Worm (Caenorhabditis elegans) whole organism, L4 larva: ENCODE results near the gene cwp-5.

Source experiments
- F26F4.8 ChIP-seq: fragments of 200-800 bp; sonication (Bioruptor generic); conservative IDR thresholded peaks from 2 replicates; pipeline ENCODE4 v1.3.6; 2022; ENCODE audit warnings: missing genetic modification characterization, missing compliant biosample characterization
- Y105C5A.15 ChIP-seq: fragments of 200-800 bp; sonication (Bioruptor generic); IDR thresholded peaks from 2 replicates; pipeline ENCODE4 v1.3.6; 2022; ENCODE audit warnings: missing genetic modification characterization, missing compliant biosample characterization
- ama-1 ChIP-seq: fragments of 150-350 bp; optimal IDR thresholded peaks from 2 replicates; lab custom pipeline; 2014; ENCODE audit warnings: inconsistent platforms, mixed read lengths
- ces-1 ChIP-seq: fragments of 150-350 bp; sonication (generic microtip); optimal IDR thresholded peaks from 4 replicates; lab custom pipeline; 2014; ENCODE audit warnings: missing biosample characterization, missing genetic modification reagents, missing genetic modification characterization
- daf-8 ChIP-seq: fragments of 200-800 bp; sonication (Bioruptor generic); IDR thresholded peaks from 2 replicates; pipeline ENCODE4 v1.3.6; 2022; ENCODE audit warnings: missing genetic modification characterization, missing compliant biosample characterization
- dmd-8 ChIP-seq: fragments of 200-800 bp; sonication (Bioruptor generic); IDR thresholded peaks from 2 replicates; pipeline ENCODE4 v1.3.6; 2022; ENCODE audit warnings: missing genetic modification characterization, missing compliant biosample characterization
- lin-38 ChIP-seq: fragments of 200-800 bp; sonication (Bioruptor generic); IDR thresholded peaks from 2 replicates; pipeline ENCODE4 v1.3.6; 2022; ENCODE audit warnings: missing genetic modification reagents, missing genetic modification characterization, missing compliant biosample characterization
- lsy-2 ChIP-seq, 2 experiments: fragments of 150-350 bp in 1 of 2; sonication (generic microtip) in 1 of 2; optimal IDR thresholded peaks; 2 replicates each; lab custom pipeline; 2014 to 2017; ENCODE audit warnings: missing biosample characterization in 2 of 2, missing genetic modification characterization in 2 of 2
- nhr-111 ChIP-seq: fragments of 200-800 bp; sonication (Bioruptor generic); optimal IDR thresholded peaks from 2 replicates; lab custom pipeline; 2018; ENCODE audit warnings: mild to moderate bottlenecking, missing genetic modification characterization, missing compliant biosample characterization
- pqm-1 ChIP-seq: sonication (generic microtip); optimal IDR thresholded peaks from 2 replicates; lab custom pipeline; 2017; ENCODE audit warnings: missing biosample characterization, missing genetic modification characterization
- sdz-12 ChIP-seq: fragments of 200-800 bp; sonication (Bioruptor generic); optimal IDR thresholded peaks from 2 replicates; lab custom pipeline; 2018; ENCODE audit warnings: mild to moderate bottlenecking, missing genetic modification characterization, missing compliant biosample characterization
- skn-1 ChIP-seq: fragments of 150-350 bp; optimal IDR thresholded peaks from 2 replicates; lab custom pipeline; 2014; ENCODE audit warnings: missing biosample characterization, missing genetic modification characterization
- tag-97 ChIP-seq: fragments of 200-800 bp; sonication (Bioruptor generic); IDR thresholded peaks from 2 replicates; pipeline ENCODE4 v1.3.6; 2022; ENCODE audit warnings: missing genetic modification characterization, missing compliant biosample characterization
- zfp-2 ChIP-seq: sonication (generic microtip); optimal IDR thresholded peaks from 2 replicates; lab custom pipeline; 2016; ENCODE audit warnings: mild to moderate bottlenecking, missing genetic modification characterization, missing compliant biosample characterization

- no peak for TF ChIP-seq tag-97
- no peak for TF ChIP-seq lin-38 (GFP tag; lab: Robert Waterston, UW)
- no peak for TF ChIP-seq dmd-8 (GFP tag; lab: Robert Waterston, UW)
- no peak for TF ChIP-seq skn-1 (tag; lab: Kevin White, UChicago)
- TF ChIP-seq ces-1 (GFP tag; lab: Kevin White, UChicago) = no peak
- no peak for TF ChIP-seq zfp-2 (tag; lab: Kevin White, UChicago)
- no peak for TF ChIP-seq F26F4.8 (GFP tag; lab: Robert Waterston, UW)
- TF ChIP-seq lsy-2 (tag; optimal IDR thresholded peaks at IDR 0.05; lab: Kevin White, UChicago) = no peak
- no peak for TF ChIP-seq pqm-1 (tag; lab: Kevin White, UChicago)
- no peak for TF ChIP-seq daf-8 (GFP tag; lab: Robert Waterston, UW)
- no peak for TF ChIP-seq Y105C5A.15 (GFP tag; lab: Robert Waterston, UW)
- no peak for TF ChIP-seq ama-1 (lab: Kevin White, UChicago)
- TF ChIP-seq nhr-111 (GFP tag; lab: Kevin White, UChicago) = no peak
- TF ChIP-seq sdz-12 (GFP tag; lab: Kevin White, UChicago) = no peak
Measured at ce11 chrX:13157112-13157768, 32.5 kb downstream of the cwp-5 start.
